Fruit fly (Drosophila melanogaster): ENCODE results near the gene mthl8.

- TF ChIP-seq usp (GFP tag; optimal IDR thresholded peaks at IDR 0.05) (no peak), Sp1 (GFP tag; optimal IDR thresholded peaks at IDR 0.05) (no peak)
Measured at dm6 chr3L:40147-40875, 18.1 kb downstream of the mthl8 start.
